Worm (Caenorhabditis elegans) whole organism, L4 larva: ENCODE results near the gene pitr-5.

Experiments used
- F37D6.2 ChIP-seq: sonication (generic microtip); optimal IDR thresholded peaks from 2 replicates; lab custom pipeline; 2016; ENCODE audit warnings: mild to moderate bottlenecking, missing genetic modification characterization, missing compliant biosample characterization
- ceh-32 ChIP-seq: sonication (generic microtip); optimal IDR thresholded peaks from 2 replicates; lab custom pipeline; 2016; ENCODE audit warnings: mild to moderate bottlenecking, missing genetic modification characterization, missing compliant biosample characterization; ENCODE audit not compliant: poor library complexity
- daf-12 ChIP-seq: fragments of 150-350 bp; optimal IDR thresholded peaks from 2 replicates; lab custom pipeline; 2014; ENCODE audit warnings: missing biosample characterization, missing genetic modification reagents, missing genetic modification characterization
- daf-16 ChIP-seq, 3 experiments: sonication (generic microtip); optimal IDR thresholded peaks; 2 replicates each; lab custom pipeline; 2016 to 2017; ENCODE audit warnings: missing genetic modification characterization in 3 of 3, missing genetic modification reagents in 3 of 3, mild to moderate bottlenecking in 2 of 3, missing compliant biosample characterization in 2 of 3, missing biosample characterization in 1 of 3, moderate library complexity in 1 of 3
- daf-19 ChIP-seq: fragments of 200-800 bp; sonication (Bioruptor generic); conservative IDR thresholded peaks from 2 replicates; pipeline ENCODE4 v1.3.6; 2022; ENCODE audit warnings: missing genetic modification characterization, missing compliant biosample characterization
- daf-8 ChIP-seq: fragments of 200-800 bp; sonication (Bioruptor generic); IDR thresholded peaks from 2 replicates; pipeline ENCODE4 v1.3.6; 2022; ENCODE audit warnings: missing genetic modification characterization, missing compliant biosample characterization
- mep-1 ChIP-seq: fragments of 150-350 bp; sonication (generic microtip); optimal IDR thresholded peaks from 3 replicates; lab custom pipeline; 2014; ENCODE audit warnings: missing biosample characterization, missing genetic modification characterization
- nhr-10 ChIP-seq: fragments of 150-350 bp; optimal IDR thresholded peaks from 2 replicates; lab custom pipeline; 2014; ENCODE audit warnings: missing biosample characterization, missing genetic modification characterization
- nhr-237 ChIP-seq: sonication (generic microtip); optimal IDR thresholded peaks from 2 replicates; lab custom pipeline; 2017; ENCODE audit warnings: missing biosample characterization, missing genetic modification characterization
- nhr-77 ChIP-seq: fragments of 150-350 bp; optimal IDR thresholded peaks from 2 replicates; lab custom pipeline; 2014; ENCODE audit warnings: missing biosample characterization, missing genetic modification characterization
- rbr-2 ChIP-seq: sonication (generic microtip); optimal IDR thresholded peaks from 2 replicates; lab custom pipeline; 2016; ENCODE audit warnings: missing genotype, missing genetic modification characterization, missing compliant biosample characterization
- spr-3 ChIP-seq: fragments of 200-800 bp; sonication (Bioruptor generic); optimal IDR thresholded peaks from 2 replicates; lab custom pipeline; 2018; ENCODE audit warnings: mild to moderate bottlenecking, missing genetic modification characterization, missing compliant biosample characterization
- unc-130 ChIP-seq: sonication (generic microtip); optimal IDR thresholded peaks from 2 replicates; lab custom pipeline; 2016; ENCODE audit warnings: missing genetic modification reagents, missing genetic modification characterization, missing compliant biosample characterization
- unc-39 ChIP-seq: sonication (generic microtip); optimal IDR thresholded peaks from 2 replicates; lab custom pipeline; 2017; ENCODE audit warnings: missing biosample characterization, missing genetic modification characterization

DNA sequence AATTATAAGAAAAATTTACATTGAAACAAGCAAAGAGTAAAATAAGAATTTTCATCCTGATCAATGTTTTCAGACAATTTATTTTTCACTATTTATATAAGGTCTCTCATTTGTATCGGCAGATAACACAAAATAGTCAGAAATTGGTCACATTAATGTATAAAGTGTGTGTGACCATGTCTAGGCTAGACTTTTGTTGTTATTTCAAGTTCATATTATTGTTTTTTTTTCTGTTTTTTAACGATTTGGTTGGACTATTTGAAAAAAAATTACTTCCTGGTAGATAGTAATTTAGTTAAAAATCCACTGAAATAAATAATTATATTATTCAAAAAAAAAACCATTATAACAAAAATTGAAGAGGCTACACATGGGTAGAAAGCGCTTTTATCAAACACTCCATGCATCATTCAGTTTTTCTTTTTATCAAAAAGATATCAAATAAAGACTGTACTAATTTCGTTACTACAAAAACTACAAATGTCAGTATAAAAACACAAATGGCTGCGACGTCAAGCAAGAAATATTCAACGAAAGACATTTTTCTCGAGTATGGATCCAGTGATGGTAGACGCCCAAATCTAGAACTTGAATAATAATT lies 39.3 kb upstream of the pitr-5 start, which contains the start of gene ugt-37:
- TF ChIP-seq nhr-237 (tag; lab: Kevin White, UChicago) (no peak), spr-3 (GFP tag; lab: Kevin White, UChicago) (no peak), daf-16 (GFP tag; optimal IDR thresholded peaks at IDR 0.05; lab: Kevin White, UChicago) (no peak), daf-16 (tag; optimal IDR thresholded peaks at IDR 0.05; lab: Kevin White, UChicago) (no peak), daf-12 (tag; lab: Kevin White, UChicago) (no peak), F37D6.2 (no peak), daf-19 (GFP tag; lab: Robert Waterston, UW) (no peak), nhr-10 (tag; lab: Kevin White, UChicago) (no peak), nhr-77 (tag; lab: Kevin White, UChicago) (no peak), rbr-2 (tag; lab: Kevin White, UChicago) (no peak), unc-39 (no peak), unc-130 (GFP tag; lab: Kevin White, UChicago) (no peak), mep-1 (tag; lab: Kevin White, UChicago) (no peak), ceh-32 (tag; lab: Kevin White, UChicago) (no peak), daf-8 (GFP tag; lab: Robert Waterston, UW) (no peak)
